Worm (Caenorhabditis elegans) whole organism, L3 larva: ENCODE measurements around the gene sbsp-1.

ENCODE experiments used
- ZK546.5 ChIP-seq: sonication (generic microtip); optimal IDR thresholded peaks from 2 replicates; lab custom pipeline; 2017; ENCODE audit warnings: missing biosample characterization, missing genetic modification characterization
- aly-2 ChIP-seq: fragments of 150-350 bp; optimal IDR thresholded peaks from 2 replicates; lab custom pipeline; 2014; ENCODE audit warnings: missing biosample characterization, missing genetic modification characterization
- ama-1 ChIP-seq: fragments of 150-350 bp; optimal IDR thresholded peaks from 2 replicates; lab custom pipeline; 2018
- ceh-16 ChIP-seq: sonication (generic microtip); optimal IDR thresholded peaks from 2 replicates; lab custom pipeline; 2017; ENCODE audit warnings: missing biosample characterization, missing genetic modification characterization
- ceh-28 ChIP-seq: fragments of 150-350 bp; optimal IDR thresholded peaks from 2 replicates; lab custom pipeline; 2014; ENCODE audit warnings: missing biosample characterization, missing genetic modification reagents, missing genetic modification characterization
- ceh-82 ChIP-seq: fragments of 150-350 bp; optimal IDR thresholded peaks from 2 replicates; lab custom pipeline; 2014; ENCODE audit warnings: missing biosample characterization, missing genetic modification characterization
- ceh-9 ChIP-seq: sonication (generic microtip); optimal IDR thresholded peaks from 2 replicates; lab custom pipeline; 2018; ENCODE audit warnings: missing biosample characterization, missing genetic modification characterization
- daf-12 ChIP-seq: fragments of 150-350 bp; optimal IDR thresholded peaks from 2 replicates; lab custom pipeline; 2014; ENCODE audit warnings: missing biosample characterization, missing genetic modification reagents, missing genetic modification characterization
- egl-27 ChIP-seq: sonication (generic microtip); optimal IDR thresholded peaks from 4 replicates; lab custom pipeline; 2017; ENCODE audit warnings: missing biosample characterization, missing genetic modification reagents, missing genetic modification characterization
- egl-5 ChIP-seq: fragments of 150-350 bp; optimal IDR thresholded peaks from 2 replicates; lab custom pipeline; 2017; ENCODE audit warnings: missing biosample characterization, missing genetic modification reagents, missing genetic modification characterization, inconsistent platforms
- elt-1 ChIP-seq: fragments of 150-350 bp; optimal IDR thresholded peaks from 2 replicates; lab custom pipeline; 2014; ENCODE audit warnings: missing biosample characterization, missing genetic modification characterization
- elt-2 ChIP-seq: sonication (generic microtip); optimal IDR thresholded peaks from 2 replicates; lab custom pipeline; 2016; ENCODE audit warnings: missing genetic modification reagents, mild to moderate bottlenecking, missing genetic modification characterization, missing compliant biosample characterization
- fkh-10 ChIP-seq: sonication (generic microtip); optimal IDR thresholded peaks from 2 replicates; lab custom pipeline; 2017; ENCODE audit warnings: missing biosample characterization, missing genetic modification reagents, missing genetic modification characterization
- fkh-2 ChIP-seq: fragments of 150-350 bp; optimal IDR thresholded peaks from 2 replicates; lab custom pipeline; 2014; ENCODE audit warnings: missing biosample characterization, missing genetic modification reagents, missing genetic modification characterization
- fos-1 ChIP-seq: fragments of 150-350 bp; optimal IDR thresholded peaks from 2 replicates; lab custom pipeline; 2014; ENCODE audit warnings: missing biosample characterization, missing genetic modification characterization
- hmg-11 ChIP-seq: sonication (generic microtip); optimal IDR thresholded peaks from 2 replicates; lab custom pipeline; 2016; ENCODE audit warnings: missing genetic modification characterization, missing compliant biosample characterization
- jun-1 ChIP-seq: fragments of 150-350 bp; optimal IDR thresholded peaks from 2 replicates; lab custom pipeline; 2014; ENCODE audit warnings: missing biosample characterization, missing genetic modification reagents, missing genetic modification characterization
- lin-15B ChIP-seq: fragments of 150-350 bp; optimal IDR thresholded peaks from 2 replicates; lab custom pipeline; 2014; ENCODE audit warnings: missing biosample characterization, missing genetic modification characterization
- lin-39 ChIP-seq: fragments of 150-350 bp; optimal IDR thresholded peaks from 2 replicates; lab custom pipeline; 2018; ENCODE audit warnings: missing biosample characterization, missing genetic modification reagents, missing genetic modification characterization
- lsy-12 ChIP-seq: sonication (generic microtip); optimal IDR thresholded peaks from 2 replicates; lab custom pipeline; 2016; ENCODE audit warnings: mild to moderate bottlenecking, missing genetic modification characterization, missing compliant biosample characterization
- mml-1 ChIP-seq: fragments of 150-350 bp; sonication (generic microtip); optimal IDR thresholded peaks from 3 replicates; lab custom pipeline; 2014; ENCODE audit warnings: missing biosample characterization, missing genetic modification characterization
- nfya-1 ChIP-seq: sonication (generic microtip); optimal IDR thresholded peaks from 2 replicates; lab custom pipeline; 2017; ENCODE audit warnings: missing genetic modification characterization, mild to moderate bottlenecking, missing compliant biosample characterization, antibody characterized with exemption, moderate library complexity; ENCODE audit not compliant: insufficient read depth
- nhr-11 ChIP-seq: fragments of 150-350 bp; optimal IDR thresholded peaks from 2 replicates; lab custom pipeline; 2014; ENCODE audit warnings: missing biosample characterization, missing genetic modification characterization
- nhr-23 ChIP-seq: fragments of 150-350 bp; optimal IDR thresholded peaks from 2 replicates; lab custom pipeline; 2014; ENCODE audit warnings: missing biosample characterization, missing genetic modification reagents, missing genetic modification characterization
- nhr-237 ChIP-seq: fragments of 150-350 bp; optimal IDR thresholded peaks from 2 replicates; lab custom pipeline; 2014; ENCODE audit warnings: missing biosample characterization, missing genetic modification characterization
- nhr-25 ChIP-seq: sonication (generic microtip); optimal IDR thresholded peaks from 2 replicates; lab custom pipeline; 2017; ENCODE audit warnings: missing biosample characterization, missing genetic modification characterization
- nhr-28 ChIP-seq: fragments of 150-350 bp; optimal IDR thresholded peaks from 2 replicates; lab custom pipeline; 2014; ENCODE audit warnings: missing biosample characterization, missing genetic modification characterization
- nhr-43 ChIP-seq: sonication (generic microtip); optimal IDR thresholded peaks from 2 replicates; lab custom pipeline; 2016; ENCODE audit warnings: mild to moderate bottlenecking, missing genetic modification characterization, missing compliant biosample characterization; ENCODE audit not compliant: poor library complexity, severe bottlenecking
- nhr-67 ChIP-seq: fragments of 150-350 bp; optimal IDR thresholded peaks from 2 replicates; lab custom pipeline; 2014; ENCODE audit warnings: missing biosample characterization, missing genetic modification characterization
- nhr-76 ChIP-seq: fragments of 150-350 bp; sonication (generic microtip); optimal IDR thresholded peaks from 5 replicates; lab custom pipeline; 2014; ENCODE audit warnings: missing biosample characterization, missing genetic modification characterization
- nhr-77 ChIP-seq: fragments of 150-350 bp; optimal IDR thresholded peaks from 2 replicates; lab custom pipeline; 2014; ENCODE audit warnings: missing biosample characterization, missing genetic modification characterization
- pqm-1 ChIP-seq: fragments of 150-350 bp; optimal IDR thresholded peaks from 2 replicates; lab custom pipeline; 2017; ENCODE audit warnings: missing biosample characterization, missing genetic modification characterization, inconsistent platforms
- sea-2 ChIP-seq: fragments of 150-350 bp; sonication (generic microtip); optimal IDR thresholded peaks from 4 replicates; lab custom pipeline; 2014; ENCODE audit warnings: missing biosample characterization, missing genetic modification reagents, missing genetic modification characterization
- snpc-4 ChIP-seq: fragments of 150-350 bp; optimal IDR thresholded peaks from 2 replicates; lab custom pipeline; 2014; ENCODE audit warnings: missing biosample characterization, missing genetic modification characterization
- tbx-2 ChIP-seq: sonication (generic microtip); optimal IDR thresholded peaks from 2 replicates; lab custom pipeline; 2016; ENCODE audit warnings: mild to moderate bottlenecking, missing genetic modification characterization, missing compliant biosample characterization
- unc-39 ChIP-seq: sonication (generic microtip); optimal IDR thresholded peaks from 4 replicates; lab custom pipeline; 2017; ENCODE audit warnings: missing biosample characterization, missing genetic modification characterization
- unc-62 ChIP-seq: fragments of 150-350 bp; sonication (generic microtip); optimal IDR thresholded peaks from 4 replicates; lab custom pipeline; 2014; ENCODE audit warnings: missing biosample characterization, missing genetic modification reagents, missing genetic modification characterization
- zag-1 ChIP-seq: fragments of 150-350 bp; optimal IDR thresholded peaks from 2 replicates; lab custom pipeline; 2014; ENCODE audit warnings: missing biosample characterization, missing genetic modification characterization
- ztf-11 ChIP-seq: fragments of 150-350 bp; optimal IDR thresholded peaks from 2 replicates; lab custom pipeline; 2014; ENCODE audit warnings: missing biosample characterization, missing genetic modification characterization
- ztf-4 ChIP-seq: fragments of 150-350 bp; optimal IDR thresholded peaks from 2 replicates; lab custom pipeline; 2014; ENCODE audit warnings: missing biosample characterization, missing genetic modification characterization

The sbsp-1 gene

ce11 chrIII:10875132-10875531, 42.4 kb downstream of the sbsp-1 start, which contains the start of gene C44B9.2:
Gene C44B9.2, plus strand, starts transcription at chrIII:10875432.
- TF ChIP-seq ama-1 (lab: Kevin White, UChicago) (no peak), unc-62 (GFP tag; lab: Kevin White, UChicago) (no peak), pqm-1 (tag; lab: Kevin White, UChicago) (no peak), nhr-77 (tag; lab: Kevin White, UChicago) (no peak), ceh-28 (no peak), nhr-76 (tag; lab: Kevin White, UChicago) (no peak), nhr-67 (tag; lab: Kevin White, UChicago) (no peak), lin-39 (no peak), zag-1 (no peak), nhr-28 (no peak), fos-1 (tag; lab: Kevin White, UChicago) (no peak), elt-2 (tag; lab: Kevin White, UChicago) (no peak), ztf-11 (tag; lab: Kevin White, UChicago) (no peak), nhr-43 (tag; lab: Kevin White, UChicago) (no peak)

- no peak for TF ChIP-seq lsy-12 (tag; lab: Kevin White, UChicago)
- TF ChIP-seq ama-1 (lab: Kevin White, UChicago) = no peak
- no peak for TF ChIP-seq unc-62 (GFP tag; lab: Kevin White, UChicago)
- TF ChIP-seq elt-1 (tag; lab: Kevin White, UChicago) = no peak
- TF ChIP-seq ceh-9 (tag; lab: Kevin White, UChicago) = no peak
- no peak for TF ChIP-seq hmg-11 (tag; lab: Kevin White, UChicago)
- no peak for TF ChIP-seq pqm-1 (tag; lab: Kevin White, UChicago)
- no peak for TF ChIP-seq sea-2 (GFP tag; lab: Kevin White, UChicago)
Measured at ce11 chrIII:10877542-10877941, 44.8 kb downstream of the sbsp-1 start.

ce11 chrIII:10880083-10880482, 47.3 kb downstream of the sbsp-1 start, which contains the start of gene C44B9.3:
Gene C44B9.3, minus strand, starts transcription at chrIII:10880183.
- TF ChIP-seq egl-27 (tag; lab: Kevin White, UChicago) = no peak
- no peak for TF ChIP-seq fkh-10 (GFP tag; lab: Kevin White, UChicago)

ce11 chrIII:10881462-10881861, 48.7 kb downstream of the sbsp-1 start, which contains the start of gene athp-1:
Gene athp-1, plus strand, starts transcription at chrIII:10881766.
- no peak for TF ChIP-seq lin-15B (tag; lab: Kevin White, UChicago)
- no peak for TF ChIP-seq hmg-11 (tag; lab: Kevin White, UChicago)
- no peak for TF ChIP-seq fos-1 (tag; lab: Kevin White, UChicago)
- TF ChIP-seq unc-62 (GFP tag; lab: Kevin White, UChicago) = no peak
- no peak for TF ChIP-seq aly-2 (tag; lab: Kevin White, UChicago)
- TF ChIP-seq pqm-1 (tag; lab: Kevin White, UChicago) = no peak

ce11 chrIII:10881996-10882395, 49.3 kb downstream of the sbsp-1 start:
- peak; percentile 77 for TF ChIP-seq nfya-1 (tag; lab: Kevin White, UChicago)
- no peak for TF ChIP-seq lsy-12 (tag; lab: Kevin White, UChicago)
- TF ChIP-seq nhr-11 (tag; lab: Kevin White, UChicago) = no peak
- TF ChIP-seq ceh-82 (tag; lab: Kevin White, UChicago) = no peak
- TF ChIP-seq unc-39 = no peak
- no peak for TF ChIP-seq ama-1 (lab: Kevin White, UChicago)
- no peak for TF ChIP-seq mml-1 (tag; lab: Kevin White, UChicago)
- TF ChIP-seq nhr-67 (tag; lab: Kevin White, UChicago) = no peak
- no peak for TF ChIP-seq nhr-76 (tag; lab: Kevin White, UChicago)
- no peak for TF ChIP-seq ztf-4
- TF ChIP-seq nhr-237 = no peak
- peak; percentile 46 for TF ChIP-seq snpc-4 (tag; lab: Kevin White, UChicago)
- no peak for TF ChIP-seq nhr-77 (tag; lab: Kevin White, UChicago)
- TF ChIP-seq ceh-16 (tag; lab: Kevin White, UChicago) = no peak
- no peak for TF ChIP-seq elt-1 (tag; lab: Kevin White, UChicago)
- no peak for TF ChIP-seq elt-2 (tag; lab: Kevin White, UChicago)
- TF ChIP-seq ZK546.5 (tag; lab: Kevin White, UChicago) = no peak
- TF ChIP-seq pqm-1 (tag; lab: Kevin White, UChicago) = peak; percentile 5
- no peak for TF ChIP-seq ztf-11 (tag; lab: Kevin White, UChicago)
- no peak for TF ChIP-seq daf-12 (tag; lab: Kevin White, UChicago)
- no peak for TF ChIP-seq ceh-9 (tag; lab: Kevin White, UChicago)
- no peak for TF ChIP-seq nhr-43 (tag; lab: Kevin White, UChicago)
- TF ChIP-seq unc-62 (GFP tag; lab: Kevin White, UChicago) = no peak
- TF ChIP-seq nhr-23 (tag; lab: Kevin White, UChicago) = peak; percentile 59
- TF ChIP-seq ceh-28 = no peak
- no peak for TF ChIP-seq jun-1 (tag; lab: Kevin White, UChicago)
- TF ChIP-seq lin-15B (tag; lab: Kevin White, UChicago) = peak; percentile 90
- no peak for TF ChIP-seq egl-27 (tag; lab: Kevin White, UChicago)
- peak; percentile 28 for TF ChIP-seq nhr-25
- TF ChIP-seq hmg-11 (tag; lab: Kevin White, UChicago) = peak; percentile 43
- no peak for TF ChIP-seq aly-2 (tag; lab: Kevin White, UChicago)
- TF ChIP-seq egl-5 (tag; lab: Kevin White, UChicago) = peak; percentile 40
- TF ChIP-seq tbx-2 (tag; lab: Kevin White, UChicago) = no peak
- no peak for TF ChIP-seq fos-1 (tag; lab: Kevin White, UChicago)
- no peak for TF ChIP-seq fkh-2
- TF ChIP-seq nhr-28 = no peak
- peak; percentile 3 for TF ChIP-seq lin-39
- no peak for TF ChIP-seq fkh-10 (GFP tag; lab: Kevin White, UChicago)
